Worm (Caenorhabditis elegans) whole organism, L1 larva: ENCODE results near the gene unc-86.

Experiments used
- mep-1 ChIP-seq: fragments of 150-350 bp; optimal IDR thresholded peaks from 2 replicates; lab custom pipeline; 2014; ENCODE audit warnings: missing biosample characterization, missing genetic modification characterization
- nhr-76 ChIP-seq: sonication (generic microtip); optimal IDR thresholded peaks from 2 replicates; lab custom pipeline; 2017; ENCODE audit warnings: missing biosample characterization, missing genetic modification characterization
- nhr-85 ChIP-seq: sonication (generic microtip); peaks from one replicate; lab custom pipeline; 2016; ENCODE audit warnings: missing genetic modification characterization, inconsistent platforms, missing compliant biosample characterization
- pax-3 ChIP-seq: fragments of 200-800 bp; sonication (Bioruptor generic); optimal IDR thresholded peaks from 2 replicates; lab custom pipeline; 2018; ENCODE audit warnings: mild to moderate bottlenecking, missing genetic modification characterization, moderate library complexity, missing compliant biosample characterization
- snpc-4 ChIP-seq: fragments of 150-350 bp; optimal IDR thresholded peaks from 2 replicates; lab custom pipeline; 2014; ENCODE audit warnings: missing biosample characterization, missing genetic modification characterization

- TF ChIP-seq nhr-85 (tag; lab: Kevin White, UChicago), result no peak
- TF ChIP-seq mep-1, result no peak
- TF ChIP-seq nhr-76 (tag; lab: Kevin White, UChicago), result no peak
- no peak for TF ChIP-seq pax-3 (tag; lab: Kevin White, UChicago)
- TF ChIP-seq snpc-4, result no peak
Observed at ce11 chrIII:8202754-8203153, 13.4 kb downstream of the unc-86 start, which contains the start of gene snb-5.
